Fruit fly (Drosophila melanogaster): Measurements from ENCODE around the gene CG32756.
A peak's percentile ranks its signal among the peaks of the same experiment; 100 is the strongest.

CG32756 gene

dm6 chrX:5900146-5901093, 45.1 kb upstream of the CG32756 start, which contains the start of gene Act5C (continued):
- TF ChIP-seq CG8281 (tag; optimal IDR thresholded peaks at IDR 0.05) (peak; percentile 76), CG6813 (GFP tag; optimal IDR thresholded peaks at IDR 0.05) (peak; percentile 88), Bdp1 (GFP tag; optimal IDR thresholded peaks at IDR 0.05) (peak; percentile 89), pum (GFP tag; optimal IDR thresholded peaks at IDR 0.05) (peak; percentile 94), CG7987 (GFP tag; optimal IDR thresholded peaks at IDR 0.05) (peak; percentile 79), CG10147 (GFP tag; optimal IDR thresholded peaks at IDR 0.05) (peak; percentile 82), dmrt11E (tag; optimal IDR thresholded peaks at IDR 0.05) (peak; percentile 96), CG4707 (GFP tag; optimal IDR thresholded peaks at IDR 0.05) (peak; percentile 92), esg (GFP tag; conservative IDR thresholded peaks at IDR 0.05) (peak; percentile 84), CG12744 (GFP tag; optimal IDR thresholded peaks at IDR 0.05) (peak; percentile 87), CG17612 (GFP tag; IDR thresholded peaks at IDR 0.05) (peak; percentile 82), grau (tag; optimal IDR thresholded peaks at IDR 0.05) (peak; percentile 93), prd (optimal IDR thresholded peaks at IDR 0.05) (no peak), prd (GFP tag; IDR thresholded peaks at IDR 0.05) (peak; percentile 95), CG30403 (GFP tag; optimal IDR thresholded peaks at IDR 0.05) (peak; percentile 94), twi (tag; optimal IDR thresholded peaks at IDR 0.05) (peak; percentile 84), CG11085 (GFP tag; IDR thresholded peaks at IDR 0.05) (peak; percentile 78), nau (GFP tag; optimal IDR thresholded peaks at IDR 0.05) (peak; percentile 86), CG16815 (GFP tag; optimal IDR thresholded peaks at IDR 0.05) (peak; percentile 92), CG13287 (GFP tag; IDR thresholded peaks at IDR 0.05; ENCODE audit: partially characterized antibody) (no peak; the same call in 1 of the 2 replicates), CG4404 (GFP tag; IDR thresholded peaks at IDR 0.05) (peak; percentile 90), Oaz (GFP tag; IDR thresholded peaks at IDR 0.05) (peak; percentile 65), Tbp (GFP tag; optimal IDR thresholded peaks at IDR 0.05) (no peak), Xbp1 (GFP tag; optimal IDR thresholded peaks at IDR 0.05) (peak; percentile 94), D (optimal IDR thresholded peaks at IDR 0.05) (no peak), D (GFP tag; optimal IDR thresholded peaks at IDR 0.05) (peak; percentile 94), CG8359 (GFP tag; optimal IDR thresholded peaks at IDR 0.05; ENCODE audit: borderline replicate concordance) (peak; percentile 86), Scr (GFP tag; IDR thresholded peaks at IDR 0.05; ENCODE audit: partially characterized antibody) (no peak), CG2199 (GFP tag; IDR thresholded peaks at IDR 0.05) (peak; percentile 93), YL-1 (GFP tag; optimal IDR thresholded peaks at IDR 0.05) (peak; percentile 57), Fer1 (GFP tag; optimal IDR thresholded peaks at IDR 0.05) (peak; percentile 89), sisA (GFP tag; IDR thresholded peaks at IDR 0.05) (peak; percentile 92), Spps (tag; optimal IDR thresholded peaks at IDR 0.05) (peak; percentile 88), CG12942 (GFP tag; optimal IDR thresholded peaks at IDR 0.05) (peak; percentile 90), Hsf (GFP tag; optimal IDR thresholded peaks at IDR 0.05) (peak; percentile 95), Fer3 (tag; optimal IDR thresholded peaks at IDR 0.05) (peak; percentile 93), CG4424 (GFP tag; optimal IDR thresholded peaks at IDR 0.05) (peak; percentile 92), Hand (GFP tag; optimal IDR thresholded peaks at IDR 0.05) (peak; percentile 78), CG8924 (tag; optimal IDR thresholded peaks at IDR 0.05) (peak; percentile 94), CG9609 (GFP tag; optimal IDR thresholded peaks at IDR 0.05) (peak; percentile 93), Fer2 (tag; optimal IDR thresholded peaks at IDR 0.05) (peak; percentile 59), nerfin-2 (GFP tag; IDR thresholded peaks at IDR 0.05; ENCODE audit: partially characterized antibody) (no peak), tna (GFP tag; IDR thresholded peaks at IDR 0.05; ENCODE audit: partially characterized antibody) (no peak), CG2712 (tag; optimal IDR thresholded peaks at IDR 0.05) (peak; percentile 96), vvl (GFP tag; IDR thresholded peaks at IDR 0.05) (peak; percentile 97), Ets97D (GFP tag; optimal IDR thresholded peaks at IDR 0.05) (peak; percentile 83), CG11723 (GFP tag; optimal IDR thresholded peaks at IDR 0.05) (peak; percentile 85), sim (GFP tag; IDR thresholded peaks at IDR 0.05) (peak; percentile 90)
